Fruit fly (Drosophila melanogaster) whole organism, embryonic: ENCODE measurements around the gene CG43439.

Source experiments
- Ada2b ChIP-seq: fragments of 200-800 bp; sonication (Bioruptor generic); IDR thresholded peaks from 2 replicates; pipeline ENCODE4 v1.3.6; 2022; ENCODE audit warnings: missing biosample characterization, missing genetic modification characterization
- Adf1 ChIP-seq: fragments of 200-800 bp; sonication (Bioruptor generic); IDR thresholded peaks from 2 replicates; pipeline ENCODE4 v1.3.6; 2022; ENCODE audit warnings: missing biosample characterization, missing genetic modification characterization
- CG10543 ChIP-seq: fragments of 200-800 bp; sonication (Bioruptor generic); optimal IDR thresholded peaks from 3 replicates; lab custom pipeline; 2017; ENCODE audit warnings: missing biosample characterization, mild to moderate bottlenecking, missing genetic modification characterization, moderate library complexity
- CG13287 ChIP-seq: fragments of 200-800 bp; sonication (Bioruptor generic); IDR thresholded peaks from 2 replicates; pipeline ENCODE4 v1.3.6; 2022; ENCODE audit warnings: missing biosample characterization, missing genetic modification characterization; ENCODE audit not compliant: partially characterized antibody
- CG15269 ChIP-seq: fragments of 200-800 bp; sonication (Bioruptor generic); optimal IDR thresholded peaks from 2 replicates; lab custom pipeline; 2018; ENCODE audit warnings: missing biosample characterization, mild to moderate bottlenecking, missing genetic modification characterization, moderate library complexity
- CG17829 ChIP-seq: fragments of 200-800 bp; optimal IDR thresholded peaks from 2 replicates; lab custom pipeline; 2019; ENCODE audit warnings: missing biosample characterization, mild to moderate bottlenecking, missing genetic modification characterization, moderate library complexity
- CG18476 ChIP-seq: fragments of 200-800 bp; sonication (Bioruptor generic); optimal IDR thresholded peaks from 2 replicates; lab custom pipeline; 2016; ENCODE audit warnings: missing biosample characterization, mild to moderate bottlenecking, missing genetic modification characterization
- CG18599 ChIP-seq: fragments of 200-800 bp; sonication (Bioruptor generic); optimal IDR thresholded peaks from 3 replicates; lab custom pipeline; 2017; ENCODE audit warnings: missing biosample characterization, missing genetic modification characterization, mild to moderate bottlenecking, moderate library complexity, missing genetic modification reagents
- CG18619 ChIP-seq: fragments of 200-800 bp; sonication (Bioruptor generic); optimal IDR thresholded peaks from 3 replicates; lab custom pipeline; 2017; ENCODE audit warnings: missing biosample characterization, mild to moderate bottlenecking, missing genetic modification characterization
- CG2129 ChIP-seq: fragments of 200-800 bp; sonication (Bioruptor generic); IDR thresholded peaks from 2 replicates; pipeline ENCODE4 v1.3.6; 2022; ENCODE audit warnings: missing biosample characterization, missing genetic modification characterization; ENCODE audit not compliant: partially characterized antibody
- CG3281 ChIP-seq: fragments of 200-800 bp; sonication (Bioruptor generic); optimal IDR thresholded peaks from 3 replicates; lab custom pipeline; 2017; ENCODE audit warnings: missing biosample characterization, mild to moderate bottlenecking, missing genetic modification characterization
- CG33213 ChIP-seq: fragments of 200-800 bp; sonication (Bioruptor generic); optimal IDR thresholded peaks from 3 replicates; lab custom pipeline; 2016; ENCODE audit warnings: missing biosample characterization, missing genetic modification characterization
- CG34376 ChIP-seq: fragments of 200-800 bp; sonication (Bioruptor generic); optimal IDR thresholded peaks from 2 replicates; lab custom pipeline; 2018; ENCODE audit warnings: missing biosample characterization, mild to moderate bottlenecking, missing genetic modification characterization
- CG34422 ChIP-seq: fragments of 200-800 bp; sonication (Bioruptor generic); IDR thresholded peaks from 3 replicates; pipeline ENCODE4 v1.3.6; 2022; ENCODE audit warnings: missing biosample characterization, missing genetic modification characterization
- CG3726 ChIP-seq: fragments of 200-800 bp; sonication (Bioruptor generic); IDR thresholded peaks from 3 replicates; pipeline ENCODE4, ENCODE4 v1.3.6; 2022; ENCODE audit warnings: missing biosample characterization, missing genetic modification characterization
- CG42726 ChIP-seq: fragments of 200-800 bp; sonication (Bioruptor generic); IDR thresholded peaks from 2 replicates; pipeline ENCODE4 v1.3.6; 2022; ENCODE audit warnings: missing biosample characterization, missing genetic modification characterization; ENCODE audit not compliant: partially characterized antibody
- CG4360 ChIP-seq: fragments of 200-800 bp; sonication (Bioruptor generic); IDR thresholded peaks from 2 replicates; pipeline ENCODE4 v1.3.6; 2022; ENCODE audit warnings: missing biosample characterization, missing genetic modification characterization
- CG4404 ChIP-seq: fragments of 200-800 bp; sonication (Bioruptor generic); IDR thresholded peaks from 2 replicates; pipeline ENCODE4 v1.3.6; 2022; ENCODE audit warnings: missing biosample characterization, missing genetic modification characterization
- CG7987 ChIP-seq: fragments of 200-800 bp; sonication (Bioruptor generic); optimal IDR thresholded peaks from 2 replicates; lab custom pipeline; 2018; ENCODE audit warnings: missing biosample characterization, mild to moderate bottlenecking, missing genetic modification characterization, moderate library complexity
- CG9797 ChIP-seq: fragments of 200-800 bp; sonication (Bioruptor generic); optimal IDR thresholded peaks from 3 replicates; lab custom pipeline; 2018; ENCODE audit warnings: missing biosample characterization, mild to moderate bottlenecking, missing genetic modification characterization
- CoRest ChIP-seq: fragments of 200-800 bp; sonication (Bioruptor generic); optimal IDR thresholded peaks from 3 replicates; lab custom pipeline; 2018; ENCODE audit warnings: missing biosample characterization, mild to moderate bottlenecking, missing genetic modification characterization, moderate library complexity
- Dek ChIP-seq: fragments of 200-800 bp; sonication (Bioruptor generic); optimal IDR thresholded peaks from 3 replicates; lab custom pipeline; 2019; ENCODE audit warnings: missing biosample characterization, mild to moderate bottlenecking, missing genetic modification characterization, moderate library complexity
- Fer3 ChIP-seq: fragments of 200-800 bp; sonication (Bioruptor generic); optimal IDR thresholded peaks from 2 replicates; lab custom pipeline; 2018; ENCODE audit warnings: missing biosample characterization, mild to moderate bottlenecking, missing genetic modification characterization, moderate library complexity
- H2.0 ChIP-seq: fragments of 200-800 bp; sonication (Bioruptor generic); IDR thresholded peaks from 2 replicates; pipeline ENCODE4 v1.3.6; 2022; ENCODE audit warnings: missing biosample characterization, missing genetic modification characterization
- HLH54F ChIP-seq: fragments of 200-800 bp; sonication (Bioruptor generic); optimal IDR thresholded peaks from 3 replicates; lab custom pipeline; 2016; ENCODE audit warnings: missing biosample characterization, missing genetic modification characterization
- Hsf ChIP-seq: fragments of 200-800 bp; sonication (Bioruptor generic); optimal IDR thresholded peaks from 3 replicates; lab custom pipeline; 2016; ENCODE audit warnings: missing biosample characterization, missing genetic modification characterization
- Lhr ChIP-seq: fragments of 200-800 bp; sonication (Bioruptor generic); optimal IDR thresholded peaks from 3 replicates; lab custom pipeline; 2017; ENCODE audit warnings: mild to moderate bottlenecking, missing biosample characterization, missing genetic modification reagents, missing genetic modification characterization
- NC2α ChIP-seq: fragments of 200-800 bp; sonication (Bioruptor generic); optimal IDR thresholded peaks from 2 replicates; lab custom pipeline; 2016; ENCODE audit warnings: missing biosample characterization, missing genetic modification characterization
- Six4 ChIP-seq: fragments of 200-800 bp; sonication (Bioruptor generic); optimal IDR thresholded peaks from 2 replicates; lab custom pipeline; 2016; ENCODE audit warnings: missing biosample characterization, missing genetic modification characterization
- TFAM ChIP-seq: fragments of 200-800 bp; sonication (Bioruptor generic); optimal IDR thresholded peaks from 2 replicates; lab custom pipeline; 2017; ENCODE audit warnings: missing biosample characterization, missing genetic modification characterization, inconsistent platforms
- Tbp ChIP-seq: fragments of >200 bp; optimal IDR thresholded peaks from 2 replicates; lab custom pipeline; 2018; ENCODE audit warnings: missing biosample characterization, missing genetic modification characterization
- Vsx1 ChIP-seq: fragments of 200-800 bp; sonication (Bioruptor generic); optimal IDR thresholded peaks from 2 replicates; lab custom pipeline; 2017; ENCODE audit warnings: missing biosample characterization, mild to moderate bottlenecking, missing genetic modification characterization, missing genetic modification reagents
- Xbp1 ChIP-seq: fragments of 200-800 bp; sonication (Bioruptor generic); optimal IDR thresholded peaks from 3 replicates; lab custom pipeline; 2016; ENCODE audit warnings: missing biosample characterization, mild to moderate bottlenecking, missing genetic modification characterization
- ase ChIP-seq: fragments of 200-800 bp; sonication (Bioruptor generic); IDR thresholded peaks from 3 replicates; pipeline ENCODE4 v1.3.6; 2022; ENCODE audit warnings: missing biosample characterization, missing genetic modification characterization
- bsh ChIP-seq, 2 experiments: fragments of 200-800 bp; sonication (Bioruptor generic); optimal IDR thresholded peaks; 2 replicates each; lab custom pipeline; 2017 to 2018; ENCODE audit warnings: mild to moderate bottlenecking in 2 of 2, missing biosample characterization in 2 of 2, missing genetic modification characterization in 2 of 2, moderate library complexity in 1 of 2
- cas ChIP-seq: fragments of 200-800 bp; sonication (Bioruptor generic); IDR thresholded peaks from 2 replicates; pipeline ENCODE4 v1.3.6; 2022; ENCODE audit warnings: missing biosample characterization, missing genetic modification characterization
- chif ChIP-seq, 2 experiments: fragments of 200-800 bp; sonication (Bioruptor generic); optimal IDR thresholded peaks; 3 replicates each; lab custom pipeline; 2016; ENCODE audit warnings: missing biosample characterization in 2 of 2, missing genetic modification characterization in 2 of 2
- chn ChIP-seq: fragments of 200-800 bp; sonication (Bioruptor generic); optimal IDR thresholded peaks from 2 replicates; lab custom pipeline; 2016; ENCODE audit warnings: missing biosample characterization, missing genetic modification characterization
- dan ChIP-seq: fragments of 200-800 bp; sonication (Bioruptor generic); IDR thresholded peaks from 2 replicates; pipeline ENCODE4 v1.3.6; 2022; ENCODE audit warnings: missing biosample characterization, missing genetic modification characterization
- danr ChIP-seq: fragments of 200-800 bp; sonication (Bioruptor generic); IDR thresholded peaks from 2 replicates; pipeline ENCODE4 v1.3.6; 2022; ENCODE audit warnings: missing biosample characterization, missing genetic modification characterization
- dm ChIP-seq: fragments of 200-800 bp; sonication (Bioruptor generic); optimal IDR thresholded peaks from 3 replicates; lab custom pipeline; 2016; ENCODE audit warnings: missing biosample characterization, missing genetic modification characterization
- dysf ChIP-seq: fragments of 200-800 bp; sonication (Bioruptor generic); IDR thresholded peaks from 3 replicates; pipeline ENCODE4 v1.3.6; 2022; ENCODE audit warnings: missing biosample characterization, missing genetic modification characterization
- gcm2 ChIP-seq: fragments of 200-800 bp; sonication (Bioruptor generic); optimal IDR thresholded peaks from 2 replicates; lab custom pipeline; 2016; ENCODE audit warnings: missing biosample characterization, missing genetic modification characterization
- gsb-n ChIP-seq: fragments of 200-800 bp; sonication (Bioruptor generic); optimal IDR thresholded peaks from 3 replicates; lab custom pipeline; 2018; ENCODE audit warnings: missing biosample characterization, mild to moderate bottlenecking, missing genetic modification characterization
- h ChIP-seq: fragments of >200 bp; optimal IDR thresholded peaks from 2 replicates; lab custom pipeline; 2017
- hth ChIP-seq: fragments of >200 bp; optimal IDR thresholded peaks from 2 replicates; lab custom pipeline; 2017; ENCODE audit warnings: inconsistent platforms
- pita ChIP-seq: fragments of 200-800 bp; sonication (Bioruptor generic); optimal IDR thresholded peaks from 2 replicates; lab custom pipeline; 2017; ENCODE audit warnings: missing biosample characterization, mild to moderate bottlenecking, missing genetic modification characterization
- pum ChIP-seq: fragments of 200-800 bp; sonication (Bioruptor generic); optimal IDR thresholded peaks from 2 replicates; lab custom pipeline; 2016; ENCODE audit warnings: missing biosample characterization, missing genetic modification characterization
- schlank ChIP-seq: fragments of 200-800 bp; sonication (Bioruptor generic); optimal IDR thresholded peaks from 2 replicates; lab custom pipeline; 2018; ENCODE audit warnings: missing biosample characterization, mild to moderate bottlenecking, missing genetic modification characterization
- scrt ChIP-seq: fragments of 200-800 bp; sonication (Bioruptor generic); optimal IDR thresholded peaks from 2 replicates; lab custom pipeline; 2018; ENCODE audit warnings: missing biosample characterization, mild to moderate bottlenecking, missing genetic modification characterization, moderate library complexity

Gene CG43439

dm6 chr3L:6963792-6964487 lies 20.4 kb downstream of the CG43439 start (continued):
- TF ChIP-seq Dek (tag; lab: Kevin White, UChicago) (peak; percentile 71), pum (GFP tag; lab: Kevin White, UChicago) (peak; percentile 70), Adf1 (peak; percentile 30; the same call in 1 of the 2 replicates), CG2129 (no peak), CG34376 (GFP tag; lab: Kevin White, UChicago) (no peak), CG3281 (GFP tag; lab: Kevin White, UChicago) (peak; percentile 73), h (lab: Kevin White, UChicago) (no peak), CG34422 (GFP tag; lab: Robert Waterston, UW) (peak; percentile 47; the same call in 1 of the 3 replicates), Tbp (GFP tag; lab: Kevin White, UChicago) (no peak), CG4360 (GFP tag; lab: Robert Waterston, UW) (no peak), cas (GFP tag; lab: Robert Waterston, UW) (no peak), CG9797 (GFP tag; lab: Kevin White, UChicago) (no peak), schlank (tag; lab: Kevin White, UChicago) (peak; percentile 27), ase (GFP tag; lab: Robert Waterston, UW) (peak; percentile 58; the same call in 2 of the 3 replicates), CG18476 (GFP tag; lab: Kevin White, UChicago) (peak; percentile 64), hth (lab: Kevin White, UChicago) (no peak), bsh (GFP tag; optimal IDR thresholded peaks at IDR 0.05; lab: Kevin White, UChicago) (peak; percentile 61 to 91), Vsx1 (GFP tag; lab: Kevin White, UChicago) (peak; percentile 49), HLH54F (GFP tag; lab: Kevin White, UChicago) (peak; percentile 75), CG15269 (tag; lab: Kevin White, UChicago) (peak; percentile 90), Six4 (GFP tag; lab: Kevin White, UChicago) (peak; percentile 73), CG18619 (peak; percentile 64), H2.0 (GFP tag; lab: Robert Waterston, UW) (peak; percentile 67), dm (peak; percentile 52), chif (GFP tag; optimal IDR thresholded peaks at IDR 0.05; lab: Kevin White, UChicago) (peak; percentile 84 to 86), CG4404 (GFP tag; lab: Robert Waterston, UW) (peak; percentile 55), CG7987 (GFP tag; lab: Kevin White, UChicago) (peak; percentile 14), Hsf (GFP tag; lab: Kevin White, UChicago) (peak; percentile 87), Xbp1 (GFP tag; lab: Kevin White, UChicago) (peak; percentile 85), CG3726 (no peak), Lhr (GFP tag; lab: Kevin White, UChicago) (peak; percentile 63), CG42726 (GFP tag; lab: Robert Waterston, UW) (no peak), CoRest (tag; lab: Kevin White, UChicago) (peak; percentile 88), dysf (GFP tag; lab: Robert Waterston, UW) (peak; percentile 88), CG18599 (peak; percentile 87), danr (peak; percentile 35; the same call in 1 of the 2 replicates), gsb-n (tag; lab: Kevin White, UChicago) (peak; percentile 84), pita (GFP tag; lab: Kevin White, UChicago) (no peak), TFAM (GFP tag; lab: Kevin White, UChicago) (peak; percentile 40), CG17829 (peak; percentile 82), scrt (GFP tag; lab: Kevin White, UChicago) (peak; percentile 55), chn (GFP tag; lab: Kevin White, UChicago) (peak; percentile 75), Ada2b (peak; percentile 74), dan (no peak), CG33213 (GFP tag; lab: Kevin White, UChicago) (peak; percentile 68), NC2α (peak; percentile 73), CG13287 (GFP tag; lab: Robert Waterston, UW) (no peak), CG10543 (GFP tag; lab: Kevin White, UChicago) (no peak), Fer3 (peak; percentile 80), gcm2 (peak; percentile 59)
